Fruit fly (Drosophila melanogaster) whole organism, adult: ENCODE data around the gene CG8578.
A peak's percentile ranks its signal among the peaks of the same experiment; 100 is the strongest.

Experiments
- CG11617 ChIP-seq: fragments of 200-800 bp; sonication (Bioruptor generic); optimal IDR thresholded peaks from 2 replicates; lab custom pipeline; 2017; ENCODE audit warnings: mild to moderate bottlenecking, missing biosample characterization, missing genetic modification reagents, missing genetic modification characterization
- CG12768 ChIP-seq: fragments of 200-800 bp; sonication (Bioruptor generic); optimal IDR thresholded peaks from 2 replicates; lab custom pipeline; 2017; ENCODE audit warnings: missing biosample characterization, missing genetic modification characterization, mild to moderate bottlenecking, moderate library complexity, missing genetic modification reagents
- CG14711 ChIP-seq: fragments of 200-800 bp; sonication (Bioruptor generic); optimal IDR thresholded peaks from 2 replicates; lab custom pipeline; 2018; ENCODE audit warnings: missing biosample characterization, mild to moderate bottlenecking, missing genetic modification characterization, moderate library complexity
- CG1620 ChIP-seq: fragments of 200-800 bp; sonication (Bioruptor generic); optimal IDR thresholded peaks from 2 replicates; lab custom pipeline; 2016; ENCODE audit warnings: missing biosample characterization, missing genetic modification characterization
- CG33017 ChIP-seq: fragments of 200-800 bp; sonication (Bioruptor generic); optimal IDR thresholded peaks from 2 replicates; lab custom pipeline; 2018; ENCODE audit warnings: missing biosample characterization, mild to moderate bottlenecking, missing genetic modification characterization, moderate library complexity
- CG5204 ChIP-seq: fragments of 200-800 bp; sonication (Bioruptor generic); optimal IDR thresholded peaks from 2 replicates; lab custom pipeline; 2016; ENCODE audit warnings: missing biosample characterization, missing genetic modification characterization
- CG7045 ChIP-seq: fragments of 200-800 bp; sonication (Bioruptor generic); optimal IDR thresholded peaks from 2 replicates; lab custom pipeline; 2017; ENCODE audit warnings: missing biosample characterization, mild to moderate bottlenecking, missing genetic modification characterization
- CG7101 ChIP-seq: fragments of 200-800 bp; sonication (Bioruptor generic); optimal IDR thresholded peaks from 2 replicates; lab custom pipeline; 2018; ENCODE audit warnings: missing biosample characterization, mild to moderate bottlenecking, missing genetic modification characterization, moderate library complexity
- Clk ChIP-seq: fragments of 200-800 bp; sonication (Bioruptor generic); optimal IDR thresholded peaks from 2 replicates; lab custom pipeline; 2017; ENCODE audit warnings: missing biosample characterization, missing genetic modification characterization
- Crg-1 ChIP-seq: fragments of 200-800 bp; sonication (Bioruptor generic); optimal IDR thresholded peaks from 2 replicates; lab custom pipeline; 2016; ENCODE audit warnings: missing biosample characterization, missing genetic modification characterization
- Hr96 ChIP-seq: fragments of 200-800 bp; sonication (Bioruptor generic); optimal IDR thresholded peaks from 2 replicates; lab custom pipeline; 2016; ENCODE audit warnings: missing biosample characterization, missing genetic modification characterization
- Mnt ChIP-seq: fragments of 200-800 bp; sonication (Bioruptor generic); optimal IDR thresholded peaks from 2 replicates; lab custom pipeline; 2016; ENCODE audit warnings: missing biosample characterization, mild to moderate bottlenecking, missing genetic modification characterization
- bab1 ChIP-seq: fragments of 200-800 bp; sonication (Bioruptor generic); optimal IDR thresholded peaks from 3 replicates; lab custom pipeline; 2019; ENCODE audit warnings: missing biosample characterization, mild to moderate bottlenecking, missing genetic modification characterization, moderate library complexity
- cic ChIP-seq: fragments of 200-800 bp; sonication (Bioruptor generic); optimal IDR thresholded peaks from 2 replicates; lab custom pipeline; 2017; ENCODE audit warnings: missing biosample characterization, mild to moderate bottlenecking, missing genetic modification characterization, moderate library complexity
- cnc ChIP-seq, 2 experiments: fragments of >200 bp; optimal IDR thresholded peaks; 2 replicates each; lab custom pipeline; 2017
- kay ChIP-seq: fragments of 200-800 bp; sonication (Bioruptor generic); peaks from one replicate; lab custom pipeline; 2016; ENCODE audit warnings: missing biosample characterization, missing genetic modification characterization, borderline replicate concordance
- ovo ChIP-seq: fragments of 200-800 bp; sonication (Bioruptor generic); optimal IDR thresholded peaks from 2 replicates; lab custom pipeline; 2016; ENCODE audit warnings: missing biosample characterization, missing genetic modification characterization
- pad ChIP-seq: fragments of 200-800 bp; sonication (Bioruptor generic); optimal IDR thresholded peaks from 3 replicates; lab custom pipeline; 2017; ENCODE audit warnings: missing biosample characterization, missing genetic modification characterization, mild to moderate bottlenecking, moderate library complexity, missing genetic modification reagents
- tj ChIP-seq: fragments of 200-800 bp; sonication (Bioruptor generic); optimal IDR thresholded peaks from 3 replicates; lab custom pipeline; 2017; ENCODE audit warnings: missing biosample characterization, mild to moderate bottlenecking, missing genetic modification characterization, moderate library complexity
- toe ChIP-seq: fragments of 200-800 bp; sonication (Bioruptor generic); optimal IDR thresholded peaks from 2 replicates; lab custom pipeline; 2016; ENCODE audit warnings: missing biosample characterization, missing genetic modification characterization

Gene CG8578

DNA sequence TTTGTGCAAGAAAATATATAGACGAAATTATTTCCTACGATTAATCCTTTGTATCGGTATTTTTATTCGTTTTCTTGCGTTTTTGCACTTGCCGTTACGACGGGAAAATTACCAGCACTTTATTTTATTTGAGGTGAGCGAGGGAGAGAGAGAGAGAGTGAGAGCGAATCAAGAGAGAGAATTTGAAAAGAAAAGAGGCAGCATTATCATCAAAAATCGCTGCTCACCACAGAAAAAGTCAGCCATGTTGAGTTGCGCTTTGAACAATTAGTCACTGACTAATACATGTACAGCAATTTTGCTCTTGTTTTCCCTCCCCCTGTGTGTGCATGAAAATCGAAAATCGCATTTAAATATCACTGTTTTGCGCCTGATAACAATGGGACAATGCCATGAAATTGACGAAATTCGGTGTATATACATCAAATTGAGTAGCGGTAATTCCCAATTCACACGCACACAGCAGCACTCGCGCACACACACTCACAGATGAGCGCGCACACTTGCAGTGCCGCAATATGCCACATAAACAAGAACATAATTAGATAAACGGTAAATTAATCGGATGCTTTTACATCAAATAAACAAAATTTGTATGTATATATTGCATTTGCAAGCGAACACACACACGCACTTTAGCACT lies 9.6 kb upstream of the CG8578 start:
- TF ChIP-seq CG11617 (GFP tag; lab: Kevin White, UChicago): peak; percentile 38
- TF ChIP-seq ovo: peak; percentile 29
- no peak for TF ChIP-seq CG5204 (GFP tag; lab: Kevin White, UChicago)
- no peak for TF ChIP-seq bab1 (GFP tag; lab: Kevin White, UChicago)
- TF ChIP-seq CG7101 (tag; lab: Kevin White, UChicago): no peak
- no peak for TF ChIP-seq CG14711
- no peak for TF ChIP-seq cic (GFP tag; lab: Kevin White, UChicago)
- peak; percentile 43 for TF ChIP-seq Mnt (GFP tag; lab: Kevin White, UChicago)
- TF ChIP-seq CG1620 (GFP tag; lab: Kevin White, UChicago): no peak
- no peak for TF ChIP-seq cnc (optimal IDR thresholded peaks at IDR 0.05; lab: Kevin White, UChicago)
- no peak for TF ChIP-seq CG12768 (GFP tag; lab: Kevin White, UChicago)
- TF ChIP-seq kay (GFP tag; lab: Kevin White, UChicago): peak; percentile 96
- TF ChIP-seq toe (GFP tag; lab: Kevin White, UChicago): no peak
- TF ChIP-seq Crg-1: no peak
- TF ChIP-seq pad (GFP tag; lab: Kevin White, UChicago): peak; percentile 74
- peak; percentile 80 for TF ChIP-seq tj (GFP tag; lab: Kevin White, UChicago)
- no peak for TF ChIP-seq CG33017
- TF ChIP-seq Hr96: no peak

DNA sequence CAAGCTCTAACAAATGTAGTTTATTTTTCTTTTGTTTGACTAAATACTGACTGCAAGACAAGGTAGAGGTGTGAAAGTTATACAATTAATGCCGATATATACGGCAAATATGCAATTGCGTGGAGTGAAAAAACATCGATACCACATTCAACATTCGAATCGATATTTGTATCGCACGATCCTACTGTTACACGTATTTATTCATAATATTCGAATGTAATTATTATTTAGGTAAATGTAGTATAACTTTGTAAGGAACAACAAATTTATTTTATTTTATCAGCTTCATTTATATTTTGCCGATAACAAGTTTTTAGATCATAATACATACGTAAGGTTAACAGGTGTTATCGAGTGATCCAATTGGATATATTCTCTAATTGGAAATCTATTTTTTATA lies 8.9 kb upstream of the CG8578 start, which contains the start of gene Chc:
Chc (minus strand) TSS at position 98 of the 400 bp plus-strand sequence.
- TF ChIP-seq CG33017 (no peak), Hr96 (no peak), tj (GFP tag; lab: Kevin White, UChicago) (no peak), CG14711 (peak; percentile 10), Clk (GFP tag; lab: Kevin White, UChicago) (no peak), CG12768 (GFP tag; lab: Kevin White, UChicago) (no peak), Crg-1 (no peak), bab1 (GFP tag; lab: Kevin White, UChicago) (peak; percentile 52), CG7045 (GFP tag; lab: Kevin White, UChicago) (no peak), kay (GFP tag; lab: Kevin White, UChicago) (no peak), Mnt (GFP tag; lab: Kevin White, UChicago) (peak; percentile 24), pad (GFP tag; lab: Kevin White, UChicago) (no peak), CG11617 (GFP tag; lab: Kevin White, UChicago) (no peak), CG5204 (GFP tag; lab: Kevin White, UChicago) (no peak), ovo (no peak), CG1620 (GFP tag; lab: Kevin White, UChicago) (peak; percentile 59), cic (GFP tag; lab: Kevin White, UChicago) (no peak), cnc (optimal IDR thresholded peaks at IDR 0.05; lab: Kevin White, UChicago) (no peak), toe (GFP tag; lab: Kevin White, UChicago) (peak; percentile 2), CG7101 (tag; lab: Kevin White, UChicago) (peak; percentile 26)

DNA sequence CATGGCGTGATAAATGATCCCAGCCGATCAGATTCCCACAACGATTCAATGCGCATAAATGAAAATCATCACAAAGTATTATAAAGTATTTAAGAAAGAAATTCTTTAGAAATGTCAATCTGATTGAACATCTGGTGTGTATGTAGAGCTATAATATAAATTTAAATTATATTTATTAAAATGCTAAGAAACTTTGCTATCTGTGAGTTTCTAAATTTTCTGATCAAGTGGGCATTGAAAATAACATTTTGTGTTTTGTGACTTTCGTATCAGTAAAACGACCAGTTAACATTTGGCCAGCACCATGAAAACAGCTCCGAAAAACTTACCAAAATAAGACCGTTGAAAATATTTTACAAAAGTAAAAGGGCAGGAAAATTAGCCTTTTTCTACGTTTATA lies 6.7 kb upstream of the CG8578 start, which contains the start of gene CG8565:
CG8565 (plus strand) TSS at position 301 of the 400 bp plus-strand sequence.
- TF ChIP-seq Mnt (GFP tag; lab: Kevin White, UChicago) (no peak), CG7101 (tag; lab: Kevin White, UChicago) (no peak), cic (GFP tag; lab: Kevin White, UChicago) (no peak)

DNA sequence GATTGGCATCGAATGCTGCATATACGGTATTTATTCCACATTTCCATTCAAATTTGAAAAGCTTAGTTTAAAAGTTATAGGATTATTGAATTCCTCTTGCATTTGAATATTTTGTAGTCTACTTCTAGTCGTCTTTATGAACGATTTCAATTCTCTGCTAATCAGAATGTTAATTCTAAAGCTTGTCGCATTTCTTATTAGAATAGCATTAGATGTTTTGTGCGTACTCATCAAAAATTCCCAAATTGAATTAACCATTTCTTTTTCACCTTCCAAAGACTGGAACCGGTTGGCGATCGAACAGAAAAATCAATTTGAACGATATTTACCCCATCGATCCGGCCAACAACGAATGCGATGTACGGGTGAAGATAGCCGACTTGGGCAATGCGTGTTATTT lies 4.3 kb upstream of the CG8578 start:
- TF ChIP-seq toe (GFP tag; lab: Kevin White, UChicago) (no peak), CG14711 (no peak), Clk (GFP tag; lab: Kevin White, UChicago) (no peak), CG1620 (GFP tag; lab: Kevin White, UChicago) (no peak), CG7045 (GFP tag; lab: Kevin White, UChicago) (no peak), CG12768 (GFP tag; lab: Kevin White, UChicago) (no peak), pad (GFP tag; lab: Kevin White, UChicago) (no peak), ovo (no peak), bab1 (GFP tag; lab: Kevin White, UChicago) (no peak), CG7101 (tag; lab: Kevin White, UChicago) (no peak), cnc (optimal IDR thresholded peaks at IDR 0.05; lab: Kevin White, UChicago) (no peak), Crg-1 (no peak), Mnt (GFP tag; lab: Kevin White, UChicago) (no peak), CG11617 (GFP tag; lab: Kevin White, UChicago) (no peak), kay (GFP tag; lab: Kevin White, UChicago) (no peak), cic (GFP tag; lab: Kevin White, UChicago) (no peak), tj (GFP tag; lab: Kevin White, UChicago) (no peak), CG5204 (GFP tag; lab: Kevin White, UChicago) (no peak), CG33017 (no peak), Hr96 (no peak)

DNA sequence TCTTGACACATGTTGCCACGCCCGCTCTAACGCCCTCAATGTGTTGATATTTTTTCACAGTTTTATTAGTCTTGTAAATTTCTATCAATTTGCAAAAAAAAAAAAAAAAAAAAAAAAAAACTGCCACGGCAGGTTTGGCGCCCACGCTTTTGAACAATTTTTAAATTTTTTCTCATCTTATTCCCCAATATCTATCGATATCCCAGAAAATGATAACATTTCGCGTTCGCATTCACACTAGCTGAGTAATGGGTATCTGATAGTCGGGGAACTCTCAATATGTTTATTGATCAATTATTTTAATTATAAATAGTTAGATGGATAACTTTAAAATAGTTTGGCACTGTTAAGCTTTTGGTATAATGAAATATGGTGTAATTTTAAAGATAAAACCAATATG lies 2.9 kb upstream of the CG8578 start:
- TF ChIP-seq Mnt (GFP tag; lab: Kevin White, UChicago): no peak
- TF ChIP-seq Crg-1: no peak
- TF ChIP-seq Clk (GFP tag; lab: Kevin White, UChicago): no peak
- TF ChIP-seq CG12768 (GFP tag; lab: Kevin White, UChicago): no peak
- TF ChIP-seq CG7101 (tag; lab: Kevin White, UChicago): no peak
- TF ChIP-seq CG33017: no peak
- TF ChIP-seq CG11617 (GFP tag; lab: Kevin White, UChicago): no peak
- TF ChIP-seq cic (GFP tag; lab: Kevin White, UChicago): no peak
- TF ChIP-seq toe (GFP tag; lab: Kevin White, UChicago): no peak
- TF ChIP-seq CG1620 (GFP tag; lab: Kevin White, UChicago): no peak
- TF ChIP-seq CG7045 (GFP tag; lab: Kevin White, UChicago): no peak
- no peak for TF ChIP-seq tj (GFP tag; lab: Kevin White, UChicago)
- TF ChIP-seq cnc (optimal IDR thresholded peaks at IDR 0.05; lab: Kevin White, UChicago): no peak
- no peak for TF ChIP-seq CG5204 (GFP tag; lab: Kevin White, UChicago)
- no peak for TF ChIP-seq bab1 (GFP tag; lab: Kevin White, UChicago)
- no peak for TF ChIP-seq kay (GFP tag; lab: Kevin White, UChicago)
- no peak for TF ChIP-seq ovo
- no peak for TF ChIP-seq Hr96
